Worm (Caenorhabditis elegans) whole organism, early embryonic: ENCODE data around the gene srz-14.

Source experiments
- ets-7 ChIP-seq: sonication (generic microtip); optimal IDR thresholded peaks from 2 replicates; lab custom pipeline; 2016; ENCODE audit warnings: missing genotype, missing genetic modification characterization, missing compliant biosample characterization
- tbx-11 ChIP-seq: fragments of 200-800 bp; sonication (Bioruptor generic); IDR thresholded peaks from 2 replicates; pipeline ENCODE4 v1.3.6; 2022; ENCODE audit warnings: missing genetic modification characterization, missing compliant biosample characterization

- no peak for TF ChIP-seq tbx-11 (GFP tag; lab: Robert Waterston, UW)
- no peak for TF ChIP-seq ets-7 (tag; lab: Kevin White, UChicago)
These were observed 36.6 kb downstream of the srz-14 start for ce11 chrV:16220020-16220419.
